Fruit fly (Drosophila melanogaster) whole organism, prepupa: ENCODE results near the gene CG8142.

Experiments
- CG32006 ChIP-seq: fragments of 200-800 bp; sonication (Bioruptor generic); optimal IDR thresholded peaks from 3 replicates; lab custom pipeline; 2017; ENCODE audit warnings: missing biosample characterization, mild to moderate bottlenecking, missing genetic modification characterization
- CG34406 ChIP-seq: fragments of 200-800 bp; sonication (Bioruptor generic); optimal IDR thresholded peaks from 3 replicates; lab custom pipeline; 2016; ENCODE audit warnings: missing biosample characterization, missing genetic modification characterization
- CG4318 ChIP-seq: fragments of 200-800 bp; sonication (Bioruptor generic); optimal IDR thresholded peaks from 3 replicates; lab custom pipeline; 2017; ENCODE audit warnings: missing biosample characterization, mild to moderate bottlenecking, missing genetic modification characterization
- Hr38 ChIP-seq: sonication (Bioruptor generic); optimal IDR thresholded peaks from 2 replicates; lab custom pipeline; 2016; ENCODE audit warnings: missing biosample characterization, missing genetic modification characterization
- Lpt ChIP-seq: fragments of 200-800 bp; sonication (Bioruptor generic); optimal IDR thresholded peaks from 3 replicates; lab custom pipeline; 2016; ENCODE audit warnings: missing biosample characterization, missing genetic modification characterization
- Sox14 ChIP-seq: fragments of 200-800 bp; sonication (Bioruptor generic); optimal IDR thresholded peaks from 3 replicates; lab custom pipeline; 2016; ENCODE audit warnings: missing biosample characterization, missing genetic modification characterization
- net ChIP-seq: fragments of 200-800 bp; sonication (Bioruptor generic); optimal IDR thresholded peaks from 3 replicates; lab custom pipeline; 2016; ENCODE audit warnings: missing biosample characterization, missing genetic modification characterization
- ss ChIP-seq, 2 experiments: fragments of 200-800 bp; sonication (Bioruptor generic); optimal IDR thresholded peaks; 2 replicates in 1 of 2; 3 replicates in 1 of 2; lab custom pipeline; 2017 to 2018; ENCODE audit warnings: mild to moderate bottlenecking in 2 of 2, missing biosample characterization in 2 of 2, missing genetic modification characterization in 2 of 2, moderate library complexity in 1 of 2

dm6 chrX:17881138-17882121, 36.9 kb upstream of the CG8142 start:
- peak; percentile 57 for TF ChIP-seq CG4318 (GFP tag; lab: Kevin White, UChicago)
- peak; percentile 69 for TF ChIP-seq Sox14 (GFP tag; lab: Kevin White, UChicago)
- peak; percentile 65 for TF ChIP-seq net (GFP tag; lab: Kevin White, UChicago)
- peak; percentile 18 to 44 for TF ChIP-seq ss (GFP tag; optimal IDR thresholded peaks at IDR 0.05; lab: Kevin White, UChicago)
- TF ChIP-seq CG34406 (GFP tag; lab: Kevin White, UChicago): peak; percentile 37
- peak; percentile 59 for TF ChIP-seq Lpt
- TF ChIP-seq CG32006: peak; percentile 80
- TF ChIP-seq Hr38 (GFP tag; lab: Kevin White, UChicago): no peak
